Worm (Caenorhabditis elegans) whole organism, young adult: Measurements from ENCODE around the gene R07B7.12.

Experiments
- B0019.2 ChIP-seq: fragments of 200-800 bp; sonication (Bioruptor generic); conservative IDR thresholded peaks from 2 replicates; pipeline ENCODE4 v1.3.6; 2022; ENCODE audit warnings: missing genetic modification reagents, missing genetic modification characterization, missing compliant biosample characterization
- D2030.7 ChIP-seq: fragments of 200-800 bp; sonication (Bioruptor generic); IDR thresholded peaks from 2 replicates; pipeline ENCODE4 v1.3.6; 2022; ENCODE audit warnings: missing genetic modification reagents, missing genetic modification characterization, missing compliant biosample characterization
- F22D6.2 ChIP-seq: sonication (generic microtip); optimal IDR thresholded peaks from 2 replicates; lab custom pipeline; 2016; ENCODE audit warnings: mild to moderate bottlenecking, missing genetic modification characterization, missing compliant biosample characterization
- F23B12.7 ChIP-seq: sonication (generic microtip); optimal IDR thresholded peaks from 2 replicates; lab custom pipeline; 2017; ENCODE audit warnings: missing genetic modification characterization, mild to moderate bottlenecking, missing compliant biosample characterization, antibody characterized with exemption, moderate library complexity; ENCODE audit not compliant: insufficient read depth
- F33H1.4 ChIP-seq: fragments of 200-800 bp; sonication (Bioruptor generic); IDR thresholded peaks from 2 replicates; pipeline ENCODE4 v1.3.6; 2022; ENCODE audit warnings: missing genetic modification reagents, missing genetic modification characterization, missing compliant biosample characterization
- F57A8.1 ChIP-seq: fragments of 200-800 bp; sonication (Bioruptor generic); optimal IDR thresholded peaks from 2 replicates; lab custom pipeline; 2018; ENCODE audit warnings: mild to moderate bottlenecking, missing genetic modification characterization, moderate library complexity, missing compliant biosample characterization
- K11D2.4 ChIP-seq: fragments of 200-800 bp; sonication (Bioruptor generic); IDR thresholded peaks from 2 replicates; pipeline ENCODE4 v1.3.6; 2022; ENCODE audit warnings: missing genetic modification reagents, missing genetic modification characterization, missing compliant biosample characterization
- Y79H2A.3 ChIP-seq: fragments of 200-800 bp; sonication (Bioruptor generic); conservative IDR thresholded peaks from 2 replicates; pipeline ENCODE4 v1.3.6; 2022; ENCODE audit warnings: missing genetic modification reagents, missing genetic modification characterization, missing compliant biosample characterization
- ZK185.1 ChIP-seq: sonication (generic microtip); optimal IDR thresholded peaks from 2 replicates; lab custom pipeline; 2016; ENCODE audit warnings: mild to moderate bottlenecking, missing genetic modification characterization, missing compliant biosample characterization; ENCODE audit not compliant: poor library complexity, severe bottlenecking
- ama-1 ChIP-seq, 3 experiments: fragments of 150-350 bp in 1 of 3; sonication (generic microtip) in 2 of 3; optimal IDR thresholded peaks; 2 replicates each; lab custom pipeline; 2014 to 2018; ENCODE audit warnings: missing biosample characterization in 2 of 3, missing genetic modification characterization in 2 of 3, missing genetic modification reagents in 2 of 3
- attf-5 ChIP-seq: fragments of 200-800 bp; sonication (Bioruptor generic); optimal IDR thresholded peaks from 2 replicates; lab custom pipeline; 2018; ENCODE audit warnings: mild to moderate bottlenecking, missing genetic modification characterization, missing compliant biosample characterization
- attf-6 ChIP-seq: fragments of 200-800 bp; sonication (Bioruptor generic); IDR thresholded peaks from 2 replicates; pipeline ENCODE4 v1.3.6; 2022; ENCODE audit warnings: missing genetic modification reagents, missing genetic modification characterization, missing compliant biosample characterization
- bed-1 ChIP-seq: fragments of 200-800 bp; sonication (Bioruptor generic); IDR thresholded peaks from 2 replicates; pipeline ENCODE4 v1.3.6; 2022; ENCODE audit warnings: missing genetic modification reagents, missing genetic modification characterization, missing compliant biosample characterization
- ccch-3 ChIP-seq: fragments of 200-800 bp; sonication (Bioruptor generic); optimal IDR thresholded peaks from 2 replicates; lab custom pipeline; 2018; ENCODE audit warnings: mild to moderate bottlenecking, missing genetic modification characterization, missing compliant biosample characterization
- cebp-1 ChIP-seq, 2 experiments: fragments of 200-800 bp in 1 of 2; sonication (Bioruptor generic) in 1 of 2; sonication (generic microtip) in 1 of 2; IDR thresholded peaks in 1 of 2; optimal IDR thresholded peaks in 1 of 2; 2 replicates each; pipeline versions ENCODE4 v1.3.6 to Lab custom; 2017 to 2022; ENCODE audit warnings: missing compliant biosample characterization in 2 of 2, missing genetic modification characterization in 2 of 2, mild to moderate bottlenecking in 1 of 2, missing genetic modification reagents in 1 of 2, moderate library complexity in 1 of 2
- ceh-40 ChIP-seq: fragments of 200-800 bp; sonication (Bioruptor generic); IDR thresholded peaks from 2 replicates; pipeline ENCODE4 v1.3.6; 2022; ENCODE audit warnings: missing genetic modification characterization, missing compliant biosample characterization
- dox-1 ChIP-seq: fragments of 200-800 bp; sonication (Bioruptor generic); IDR thresholded peaks from 2 replicates; pipeline ENCODE4 v1.3.6; 2022; ENCODE audit warnings: missing genetic modification reagents, missing genetic modification characterization, missing compliant biosample characterization
- dpl-1 ChIP-seq: fragments of 150-350 bp; optimal IDR thresholded peaks from 2 replicates; lab custom pipeline; 2014; ENCODE audit warnings: missing biosample characterization, missing genetic modification reagents, missing genetic modification characterization
- ekl-4 ChIP-seq: fragments of 200-800 bp; sonication (Bioruptor generic); IDR thresholded peaks from 2 replicates; pipeline ENCODE4 v1.3.6; 2022; ENCODE audit warnings: missing genetic modification reagents, missing genetic modification characterization, missing compliant biosample characterization
- hlh-12 ChIP-seq: sonication (generic microtip); optimal IDR thresholded peaks from 2 replicates; lab custom pipeline; 2016; ENCODE audit warnings: missing genetic modification characterization, missing compliant biosample characterization
- hmg-1.2 ChIP-seq: fragments of 200-800 bp; sonication (Bioruptor generic); IDR thresholded peaks from 2 replicates; pipeline ENCODE4 v1.3.6; 2022; ENCODE audit warnings: missing genetic modification reagents, missing genetic modification characterization, missing compliant biosample characterization
- hsf-1 ChIP-seq: fragments of 200-800 bp; sonication (Bioruptor generic); IDR thresholded peaks from 2 replicates; pipeline ENCODE4 v1.3.6; 2022; ENCODE audit warnings: missing genetic modification reagents, missing genetic modification characterization, missing compliant biosample characterization
- lag-1 ChIP-seq: fragments of 200-800 bp; sonication (Bioruptor generic); IDR thresholded peaks from 2 replicates; pipeline ENCODE4 v1.3.6; 2022; ENCODE audit warnings: missing genetic modification reagents, missing genetic modification characterization, missing compliant biosample characterization
- lin-54 ChIP-seq: fragments of 200-800 bp; sonication (Bioruptor generic); optimal IDR thresholded peaks from 2 replicates; lab custom pipeline; 2018; ENCODE audit warnings: mild to moderate bottlenecking, missing genetic modification characterization, missing compliant biosample characterization
- lsl-1 ChIP-seq: fragments of 200-800 bp; sonication (Bioruptor generic); optimal IDR thresholded peaks from 2 replicates; lab custom pipeline; 2018; ENCODE audit warnings: mild to moderate bottlenecking, missing genetic modification characterization, moderate library complexity, missing compliant biosample characterization
- madf-3 ChIP-seq: fragments of 200-800 bp; sonication (Bioruptor generic); IDR thresholded peaks from 2 replicates; pipeline ENCODE4 v1.3.6; 2022; ENCODE audit warnings: missing genetic modification reagents, missing genetic modification characterization, missing compliant biosample characterization
- madf-6 ChIP-seq: fragments of 200-800 bp; sonication (Bioruptor generic); IDR thresholded peaks from 2 replicates; pipeline ENCODE4 v1.3.6; 2022; ENCODE audit warnings: missing genetic modification reagents, missing genetic modification characterization, missing compliant biosample characterization
- mel-28 ChIP-seq: sonication (generic microtip); optimal IDR thresholded peaks from 2 replicates; lab custom pipeline; 2016; ENCODE audit warnings: borderline replicate concordance, mild to moderate bottlenecking, missing genetic modification characterization, missing compliant biosample characterization
- mes-4 ChIP-seq: sonication (generic microtip); optimal IDR thresholded peaks from 2 replicates; lab custom pipeline; 2016; ENCODE audit warnings: missing genotype, missing genetic modification characterization, missing compliant biosample characterization
- nhr-80 ChIP-seq: sonication (generic microtip); optimal IDR thresholded peaks from 2 replicates; lab custom pipeline; 2016; ENCODE audit warnings: missing genetic modification characterization, missing compliant biosample characterization
- nhr-90 ChIP-seq: sonication (generic microtip); optimal IDR thresholded peaks from 2 replicates; lab custom pipeline; 2016; ENCODE audit warnings: missing genotype, mild to moderate bottlenecking, missing genetic modification characterization, missing compliant biosample characterization
- pbrm-1 ChIP-seq: fragments of 200-800 bp; sonication (Bioruptor generic); IDR thresholded peaks from 2 replicates; pipeline ENCODE4 v1.3.6; 2022; ENCODE audit warnings: missing genetic modification reagents, missing genetic modification characterization, missing compliant biosample characterization
- rpc-1 ChIP-seq, 2 experiments: fragments of 150-350 bp in 1 of 2; sonication (generic microtip) in 1 of 2; optimal IDR thresholded peaks; 2 replicates each; lab custom pipeline; 2014 to 2018; ENCODE audit warnings: missing biosample characterization in 1 of 2, missing genetic modification characterization in 1 of 2, missing genetic modification reagents in 1 of 2, missing genotype in 1 of 2
- snpc-1.1 ChIP-seq: sonication (generic microtip); optimal IDR thresholded peaks from 2 replicates; lab custom pipeline; 2017; ENCODE audit warnings: missing genetic modification characterization, mild to moderate bottlenecking, missing compliant biosample characterization, antibody characterized with exemption, moderate library complexity, missing genotype, missing genetic modification reagents; ENCODE audit not compliant: insufficient read depth
- snpc-3.4 ChIP-seq: sonication (generic microtip); optimal IDR thresholded peaks from 2 replicates; lab custom pipeline; 2017; ENCODE audit warnings: missing genetic modification characterization, mild to moderate bottlenecking, missing compliant biosample characterization, antibody characterized with exemption, moderate library complexity, missing genotype, missing genetic modification reagents
- snpc-4 ChIP-seq, 5 experiments: fragments of 150-350 bp in 1 of 5; sonication (generic microtip) in 4 of 5; optimal IDR thresholded peaks; 2 replicates each; lab custom pipeline; 2014 to 2018; ENCODE audit warnings: missing genetic modification characterization in 5 of 5, missing biosample characterization in 3 of 5, antibody characterized with exemption in 2 of 5, mild to moderate bottlenecking in 2 of 5, missing compliant biosample characterization in 2 of 5, missing genotype in 2 of 5, moderate library complexity in 2 of 5, missing genetic modification reagents in 1 of 5
- sptf-2 ChIP-seq: fragments of 200-800 bp; sonication (Bioruptor generic); optimal IDR thresholded peaks from 2 replicates; lab custom pipeline; 2018; ENCODE audit warnings: mild to moderate bottlenecking, missing genetic modification characterization, missing compliant biosample characterization
- tlf-1 ChIP-seq: fragments of 200-800 bp; sonication (Bioruptor generic); optimal IDR thresholded peaks from 2 replicates; lab custom pipeline; 2018; ENCODE audit warnings: mild to moderate bottlenecking, missing genetic modification characterization, missing compliant biosample characterization
- ztf-28 ChIP-seq: fragments of 200-800 bp; sonication (Bioruptor generic); IDR thresholded peaks from 2 replicates; pipeline ENCODE4 v1.3.6; 2022; ENCODE audit warnings: missing genetic modification reagents, missing genetic modification characterization, missing compliant biosample characterization

Gene R07B7.12

ce11 chrV:12065369-12065768, 23.5 kb upstream of the R07B7.12 start, which contains the start of gene pqn-53:
pqn-53 (minus strand) TSS chrV:12065391.
- TF ChIP-seq B0019.2 (GFP tag; lab: Robert Waterston, UW) (no peak), attf-6 (GFP tag; lab: Robert Waterston, UW) (0 out of 2 replicates have a peak, but pooled peaks have one; percentile 31), hmg-1.2 (GFP tag; lab: Robert Waterston, UW) (peak; percentile 26; the same call in 1 of the 2 replicates), lin-54 (GFP tag; lab: Kevin White, UChicago) (peak; percentile 23), cebp-1 (GFP tag; IDR thresholded peaks at IDR 0.05; lab: Robert Waterston, UW) (no peak), cebp-1 (tag; optimal IDR thresholded peaks at IDR 0.05; lab: Kevin White, UChicago) (peak; percentile 36), madf-6 (0 out of 2 replicates have a peak, but pooled peaks have one; percentile 26), nhr-90 (tag; lab: Kevin White, UChicago) (no peak), attf-5 (GFP tag; lab: Kevin White, UChicago) (peak; percentile 21), Y79H2A.3 (no peak), nhr-80 (tag; lab: Kevin White, UChicago) (peak; percentile 12), ekl-4 (GFP tag; lab: Robert Waterston, UW) (0 out of 2 replicates have a peak, but pooled peaks have one; percentile 31), madf-3 (GFP tag; lab: Robert Waterston, UW) (0 out of 2 replicates have a peak, but pooled peaks have one; percentile 48), ZK185.1 (tag; lab: Kevin White, UChicago) (peak; percentile 8)

- peak; percentile 86 for TF ChIP-seq lsl-1 (GFP tag; lab: Kevin White, UChicago)
- no peak for TF ChIP-seq mes-4
- 0 out of 2 replicates have a peak, but pooled peaks have one; percentile 18 for TF ChIP-seq K11D2.4 (GFP tag; lab: Robert Waterston, UW)
- no peak for TF ChIP-seq hmg-1.2 (GFP tag; lab: Robert Waterston, UW)
- TF ChIP-seq hlh-12 (tag; lab: Kevin White, UChicago): no peak
- peak; percentile 64 for TF ChIP-seq F23B12.7 (tag; lab: Kevin White, UChicago)
- no peak for TF ChIP-seq attf-6 (GFP tag; lab: Robert Waterston, UW)
- TF ChIP-seq rpc-1 (optimal IDR thresholded peaks at IDR 0.05; lab: Kevin White, UChicago): no peak
- TF ChIP-seq rpc-1 (tag; optimal IDR thresholded peaks at IDR 0.05; lab: Kevin White, UChicago): no peak
- TF ChIP-seq dpl-1 (GFP tag; lab: Kevin White, UChicago): peak; percentile 20
- no peak for TF ChIP-seq snpc-4 (GFP tag; optimal IDR thresholded peaks at IDR 0.05; lab: Kevin White, UChicago)
- TF ChIP-seq snpc-4 (tag; optimal IDR thresholded peaks at IDR 0.05; lab: Kevin White, UChicago): peak in 1 of 4 experiments; percentile 49
- TF ChIP-seq sptf-2 (GFP tag; lab: Kevin White, UChicago): no peak
- 0 out of 2 replicates have a peak, but pooled peaks have one; percentile 15 for TF ChIP-seq F33H1.4 (GFP tag; lab: Robert Waterston, UW)
- peak; percentile 29; the same call in 1 of the 2 replicates for TF ChIP-seq dox-1 (GFP tag; lab: Robert Waterston, UW)
- TF ChIP-seq pbrm-1: 0 out of 2 replicates have a peak, but pooled peaks have one; percentile 37
- TF ChIP-seq F57A8.1: no peak
- TF ChIP-seq ceh-40 (GFP tag; lab: Robert Waterston, UW): no peak
- peak; percentile 24 for TF ChIP-seq snpc-3.4 (tag; lab: Kevin White, UChicago)
Measured at ce11 chrV:12065859-12066258, 23.0 kb upstream of the R07B7.12 start.

- TF ChIP-seq ekl-4 (GFP tag; lab: Robert Waterston, UW): no peak
- no peak for TF ChIP-seq ama-1 (optimal IDR thresholded peaks at IDR 0.05; lab: Kevin White, UChicago)
- no peak for TF ChIP-seq ama-1 (GFP tag; optimal IDR thresholded peaks at IDR 0.05; lab: Kevin White, UChicago)
- TF ChIP-seq D2030.7 (GFP tag; lab: Robert Waterston, UW): no peak
- TF ChIP-seq snpc-1.1 (tag; lab: Kevin White, UChicago): no peak
- TF ChIP-seq tlf-1 (GFP tag; lab: Kevin White, UChicago): no peak
- TF ChIP-seq mel-28 (tag; lab: Kevin White, UChicago): no peak
- no peak for TF ChIP-seq madf-3 (GFP tag; lab: Robert Waterston, UW)
- TF ChIP-seq pbrm-1: no peak
- TF ChIP-seq ztf-28 (GFP tag; lab: Robert Waterston, UW): no peak
- no peak for TF ChIP-seq hsf-1 (GFP tag; lab: Robert Waterston, UW)
- TF ChIP-seq ccch-3: no peak
- TF ChIP-seq F22D6.2 (tag; lab: Kevin White, UChicago): no peak
- no peak for TF ChIP-seq ceh-40 (GFP tag; lab: Robert Waterston, UW)
- no peak for TF ChIP-seq B0019.2 (GFP tag; lab: Robert Waterston, UW)
- no peak for TF ChIP-seq lag-1
- TF ChIP-seq hmg-1.2 (GFP tag; lab: Robert Waterston, UW): no peak
- TF ChIP-seq bed-1 (GFP tag; lab: Robert Waterston, UW): no peak
Measured at ce11 chrV:12068437-12068836, 20.4 kb upstream of the R07B7.12 start, which contains the start of gene kmo-2. kmo-2 (minus strand) TSS chrV:12068537.
